Fruit fly (Drosophila melanogaster) whole organism, embryonic: ENCODE results near the gene CG5902.

Source experiments
- Bgb ChIP-seq: fragments of 200-800 bp; sonication (Bioruptor generic); IDR thresholded peaks from 2 replicates; pipeline ENCODE4 v1.3.6; 2022; ENCODE audit warnings: missing biosample characterization, missing genetic modification characterization; ENCODE audit not compliant: partially characterized antibody
- CG10431 ChIP-seq: fragments of 200-800 bp; sonication (Bioruptor generic); optimal IDR thresholded peaks from 3 replicates; lab custom pipeline; 2018; ENCODE audit warnings: missing biosample characterization, mild to moderate bottlenecking, missing genetic modification characterization
- CG13296 ChIP-seq: fragments of 200-800 bp; sonication (Bioruptor generic); optimal IDR thresholded peaks from 3 replicates; lab custom pipeline; 2018; ENCODE audit warnings: missing biosample characterization, mild to moderate bottlenecking, missing genetic modification characterization
- CG14965 ChIP-seq: fragments of 200-800 bp; sonication (Bioruptor generic); optimal IDR thresholded peaks from 2 replicates; lab custom pipeline; 2016; ENCODE audit warnings: missing biosample characterization, missing genetic modification characterization, borderline replicate concordance
- CG17361 ChIP-seq: fragments of 200-800 bp; sonication (Bioruptor generic); IDR thresholded peaks from 3 replicates; pipeline ENCODE4 v1.3.6; 2022; ENCODE audit warnings: missing biosample characterization, missing genetic modification characterization
- CG17912 ChIP-seq: fragments of 200-800 bp; sonication (Bioruptor generic); optimal IDR thresholded peaks from 2 replicates; lab custom pipeline; 2018; ENCODE audit warnings: missing biosample characterization, mild to moderate bottlenecking, missing genetic modification characterization
- CG18262 ChIP-seq: fragments of 200-800 bp; optimal IDR thresholded peaks from 3 replicates; lab custom pipeline; 2019; ENCODE audit warnings: missing biosample characterization, mild to moderate bottlenecking, missing genetic modification characterization, moderate library complexity
- CG18599 ChIP-seq: fragments of 200-800 bp; sonication (Bioruptor generic); optimal IDR thresholded peaks from 3 replicates; lab custom pipeline; 2017; ENCODE audit warnings: missing biosample characterization, missing genetic modification characterization, mild to moderate bottlenecking, moderate library complexity, missing genetic modification reagents
- CG2712 ChIP-seq: fragments of 200-800 bp; optimal IDR thresholded peaks from 3 replicates; lab custom pipeline; 2019; ENCODE audit warnings: missing biosample characterization, mild to moderate bottlenecking, missing genetic modification characterization, moderate library complexity
- CG3847 ChIP-seq: fragments of 200-800 bp; sonication (Bioruptor generic); IDR thresholded peaks from 2 replicates; pipeline ENCODE4 v1.3.6; 2022; ENCODE audit warnings: missing biosample characterization, missing genetic modification characterization
- CG4328 ChIP-seq: fragments of 200-800 bp; sonication (Bioruptor generic); optimal IDR thresholded peaks from 3 replicates; lab custom pipeline; 2017; ENCODE audit warnings: missing biosample characterization, missing genetic modification reagents, missing genetic modification characterization
- CG4404 ChIP-seq: fragments of 200-800 bp; sonication (Bioruptor generic); IDR thresholded peaks from 2 replicates; pipeline ENCODE4 v1.3.6; 2022; ENCODE audit warnings: missing biosample characterization, missing genetic modification characterization
- CG7357 ChIP-seq: fragments of 200-800 bp; sonication (Bioruptor generic); IDR thresholded peaks from 3 replicates; pipeline ENCODE4 v1.3.6; 2022; ENCODE audit warnings: missing biosample characterization, missing genetic modification characterization
- CG8478 ChIP-seq: fragments of >200 bp; optimal IDR thresholded peaks from 2 replicates; lab custom pipeline; 2018
- CG9727 ChIP-seq: fragments of 200-800 bp; sonication (Bioruptor generic); optimal IDR thresholded peaks from 3 replicates; lab custom pipeline; 2017; ENCODE audit warnings: missing biosample characterization, mild to moderate bottlenecking, missing genetic modification characterization
- Dfd ChIP-seq, 2 experiments: fragments of >200 bp; optimal IDR thresholded peaks; 2 replicates each; lab custom pipeline; 2017; ENCODE audit warnings: missing biosample characterization in 2 of 2, missing genetic modification characterization in 2 of 2
- Ets65A ChIP-seq: fragments of 200-800 bp; sonication (Bioruptor generic); peaks from one replicate; lab custom pipeline; 2016; ENCODE audit warnings: missing biosample characterization, missing genetic modification characterization
- Fer3 ChIP-seq: fragments of 200-800 bp; sonication (Bioruptor generic); optimal IDR thresholded peaks from 2 replicates; lab custom pipeline; 2018; ENCODE audit warnings: missing biosample characterization, mild to moderate bottlenecking, missing genetic modification characterization, moderate library complexity
- Gug ChIP-seq: fragments of 200-800 bp; sonication (Bioruptor generic); IDR thresholded peaks from 4 replicates; pipeline ENCODE4 v1.3.6; 2022; ENCODE audit warnings: missing biosample characterization, missing genetic modification characterization
- H15 ChIP-seq: fragments of 200-800 bp; sonication (Bioruptor generic); IDR thresholded peaks from 3 replicates; pipeline ENCODE4 v1.3.6; 2022; ENCODE audit warnings: missing biosample characterization, missing genetic modification characterization
- HLH3B ChIP-seq: fragments of 200-800 bp; sonication (Bioruptor generic); IDR thresholded peaks from 2 replicates; pipeline ENCODE4 v1.3.6; 2022; ENCODE audit warnings: missing biosample characterization, missing genetic modification characterization
- Hmx ChIP-seq: fragments of 200-800 bp; sonication (Bioruptor generic); optimal IDR thresholded peaks from 2 replicates; lab custom pipeline; 2016; ENCODE audit warnings: missing biosample characterization, missing genetic modification characterization
- Neu2 ChIP-seq: fragments of 200-800 bp; sonication (Bioruptor generic); optimal IDR thresholded peaks from 3 replicates; lab custom pipeline; 2016; ENCODE audit warnings: missing biosample characterization, missing genetic modification characterization, borderline replicate concordance
- Oaz ChIP-seq: fragments of 200-800 bp; sonication (Bioruptor generic); IDR thresholded peaks from 2 replicates; pipeline ENCODE4 v1.3.6; 2022; ENCODE audit warnings: missing biosample characterization, missing genetic modification characterization
- Scr ChIP-seq: fragments of 200-800 bp; sonication (Bioruptor generic); IDR thresholded peaks from 2 replicates; pipeline ENCODE4 v1.3.6; 2022; ENCODE audit warnings: missing biosample characterization, missing genetic modification characterization; ENCODE audit not compliant: partially characterized antibody
- chif ChIP-seq, 2 experiments: fragments of 200-800 bp; sonication (Bioruptor generic); optimal IDR thresholded peaks; 3 replicates each; lab custom pipeline; 2016; ENCODE audit warnings: missing biosample characterization in 2 of 2, missing genetic modification characterization in 2 of 2
- crc ChIP-seq: fragments of 200-800 bp; sonication (Bioruptor generic); optimal IDR thresholded peaks from 2 replicates; lab custom pipeline; 2016; ENCODE audit warnings: missing biosample characterization, missing genetic modification characterization
- emc ChIP-seq: fragments of 200-800 bp; sonication (Bioruptor generic); optimal IDR thresholded peaks from 2 replicates; lab custom pipeline; 2016; ENCODE audit warnings: missing biosample characterization, missing genetic modification characterization
- esg ChIP-seq: fragments of 200-800 bp; sonication (Bioruptor generic); conservative IDR thresholded peaks from 2 replicates; pipeline ENCODE4 v1.3.6; 2022; ENCODE audit warnings: missing biosample characterization, missing genetic modification characterization
- fd3F ChIP-seq: fragments of 200-800 bp; sonication (Bioruptor generic); optimal IDR thresholded peaks from 2 replicates; lab custom pipeline; 2018; ENCODE audit warnings: missing biosample characterization, mild to moderate bottlenecking, missing genetic modification characterization, moderate library complexity
- ftz-f1 ChIP-seq: fragments of 200-800 bp; sonication (Bioruptor generic); optimal IDR thresholded peaks from 2 replicates; lab custom pipeline; 2016; ENCODE audit warnings: missing biosample characterization, missing genetic modification characterization
- grn ChIP-seq: fragments of 200-800 bp; sonication (Bioruptor generic); optimal IDR thresholded peaks from 3 replicates; lab custom pipeline; 2017; ENCODE audit warnings: missing biosample characterization, missing genetic modification characterization
- gsb-n ChIP-seq: fragments of 200-800 bp; sonication (Bioruptor generic); optimal IDR thresholded peaks from 3 replicates; lab custom pipeline; 2018; ENCODE audit warnings: missing biosample characterization, mild to moderate bottlenecking, missing genetic modification characterization
- hbn ChIP-seq: fragments of 200-800 bp; sonication (Bioruptor generic); IDR thresholded peaks from 2 replicates; pipeline ENCODE4 v1.3.6; 2022; ENCODE audit warnings: missing biosample characterization, missing genetic modification characterization; ENCODE audit not compliant: partially characterized antibody
- ken ChIP-seq: fragments of 200-800 bp; sonication (Bioruptor generic); IDR thresholded peaks from 3 replicates; pipeline ENCODE4 v1.3.6; 2022; ENCODE audit warnings: missing biosample characterization, missing genetic modification characterization
- lmd ChIP-seq: fragments of 200-800 bp; sonication (Bioruptor generic); IDR thresholded peaks from 2 replicates; pipeline ENCODE4 v1.3.6; 2022; ENCODE audit warnings: missing biosample characterization, missing genetic modification characterization
- nerfin-2 ChIP-seq: fragments of 200-800 bp; sonication (Bioruptor generic); IDR thresholded peaks from 2 replicates; pipeline ENCODE4 v1.3.6; 2022; ENCODE audit warnings: missing biosample characterization, missing genetic modification characterization; ENCODE audit not compliant: partially characterized antibody
- oc ChIP-seq: fragments of 200-800 bp; sonication (Bioruptor generic); optimal IDR thresholded peaks from 2 replicates; lab custom pipeline; 2018; ENCODE audit warnings: missing biosample characterization, mild to moderate bottlenecking, missing genetic modification characterization, moderate library complexity
- p53 ChIP-seq: fragments of 200-800 bp; sonication (Bioruptor generic); optimal IDR thresholded peaks from 2 replicates; lab custom pipeline; 2016; ENCODE audit warnings: missing biosample characterization, missing genetic modification characterization
- pb ChIP-seq: fragments of 200-800 bp; sonication (Bioruptor generic); optimal IDR thresholded peaks from 3 replicates; lab custom pipeline; 2016; ENCODE audit warnings: missing biosample characterization, missing genetic modification characterization
- pho ChIP-seq: fragments of 200-800 bp; sonication (Bioruptor generic); optimal IDR thresholded peaks from 2 replicates; lab custom pipeline; 2016; ENCODE audit warnings: missing biosample characterization, missing genetic modification characterization
- prd ChIP-seq, 3 experiments: fragments of >200 bp in 2 of 3; fragments of 200-800 bp in 1 of 3; sonication (Bioruptor generic) in 1 of 3; optimal IDR thresholded peaks in 2 of 3; IDR thresholded peaks in 1 of 3; 2 replicates in 2 of 3; 3 replicates in 1 of 3; pipeline versions ENCODE4 v1.3.6 to Lab custom; 2017 to 2022; ENCODE audit warnings: missing biosample characterization in 1 of 3, missing genetic modification characterization in 1 of 3
- sens-2 ChIP-seq: fragments of 200-800 bp; sonication (Bioruptor generic); IDR thresholded peaks from 2 replicates; pipeline ENCODE4 v1.3.6; 2022; ENCODE audit warnings: missing biosample characterization, missing genetic modification characterization
- seq ChIP-seq: fragments of 200-800 bp; sonication (Bioruptor generic); IDR thresholded peaks from 2 replicates; pipeline ENCODE4 v1.3.6; 2022; ENCODE audit warnings: missing biosample characterization, missing genetic modification characterization
- sob ChIP-seq: fragments of 200-800 bp; sonication (Bioruptor generic); IDR thresholded peaks from 2 replicates; pipeline ENCODE4 v1.3.6; 2022; ENCODE audit warnings: missing biosample characterization, missing genetic modification characterization
- tap ChIP-seq: fragments of 200-800 bp; optimal IDR thresholded peaks from 3 replicates; lab custom pipeline; 2019; ENCODE audit warnings: missing biosample characterization, mild to moderate bottlenecking, missing genetic modification characterization, moderate library complexity
- tgo ChIP-seq: fragments of 200-800 bp; sonication (Bioruptor generic); IDR thresholded peaks from 3 replicates; pipeline ENCODE4 v1.3.6; 2022; ENCODE audit warnings: missing biosample characterization, missing genetic modification characterization
- tio ChIP-seq: fragments of 200-800 bp; sonication (Bioruptor generic); optimal IDR thresholded peaks from 2 replicates; lab custom pipeline; 2017; ENCODE audit warnings: missing biosample characterization, missing genetic modification characterization, inconsistent platforms
- usp ChIP-seq: fragments of >200 bp; optimal IDR thresholded peaks from 2 replicates; lab custom pipeline; 2017; ENCODE audit warnings: missing biosample characterization, missing genetic modification characterization
- zen2 ChIP-seq: fragments of 200-800 bp; sonication (Bioruptor generic); IDR thresholded peaks from 3 replicates; pipeline ENCODE4 v1.3.6; 2022; ENCODE audit warnings: missing biosample characterization, missing genetic modification characterization; ENCODE audit not compliant: partially characterized antibody

Gene CG5902

DNA sequence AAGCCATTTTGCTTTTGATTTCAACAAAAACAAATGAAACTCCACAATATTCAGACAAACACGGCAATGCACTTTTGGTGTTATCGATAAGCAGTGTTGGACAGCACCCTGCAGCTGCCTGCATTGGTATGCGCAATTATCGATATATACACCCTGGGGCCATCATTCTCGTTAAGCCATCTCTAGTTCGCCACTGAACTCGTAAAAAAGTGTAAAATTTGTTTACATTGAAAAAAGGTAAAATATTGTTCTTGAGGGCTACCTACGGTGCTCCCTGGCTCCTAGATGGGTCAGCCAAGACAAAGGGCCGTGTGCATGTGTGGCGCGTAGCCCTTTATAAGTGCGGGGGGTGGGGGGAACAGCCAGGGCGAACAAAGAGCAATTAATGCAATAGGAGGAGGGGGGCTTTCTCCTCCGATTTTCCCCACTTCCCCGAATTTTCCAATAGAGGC is at the start of gene CG5902, which contains the start of gene CG13603 (continued):
- no peak for TF ChIP-seq sens-2 (GFP tag; lab: Robert Waterston, UW)
- TF ChIP-seq zen2 (GFP tag; lab: Robert Waterston, UW): peak; percentile 77
- no peak for TF ChIP-seq prd (optimal IDR thresholded peaks at IDR 0.05; lab: Kevin White, UChicago)
- TF ChIP-seq prd (GFP tag; IDR thresholded peaks at IDR 0.05; lab: Robert Waterston, UW): 0 out of 3 replicates have a peak, but pooled peaks have one; percentile 14
- no peak for TF ChIP-seq tio (GFP tag; lab: Kevin White, UChicago)
- TF ChIP-seq CG14965 (GFP tag; lab: Kevin White, UChicago): no peak
- TF ChIP-seq CG18599 (GFP tag; lab: Kevin White, UChicago): peak; percentile 39
- peak; percentile 48; the same call in 1 of the 2 replicates for TF ChIP-seq HLH3B
- TF ChIP-seq pb (GFP tag; lab: Kevin White, UChicago): peak; percentile 40
- peak; percentile 71; the same call in 1 of the 2 replicates for TF ChIP-seq hbn (GFP tag; lab: Robert Waterston, UW)
- no peak for TF ChIP-seq tap (tag; lab: Kevin White, UChicago)
- TF ChIP-seq p53 (GFP tag; lab: Kevin White, UChicago): no peak
- TF ChIP-seq tgo (GFP tag; lab: Robert Waterston, UW): 0 out of 3 replicates have a peak, but pooled peaks have one; percentile 15
- no peak for TF ChIP-seq CG17361
- TF ChIP-seq CG3847 (GFP tag; lab: Robert Waterston, UW): peak; percentile 67
- no peak for TF ChIP-seq H15 (GFP tag; lab: Robert Waterston, UW)
- no peak for TF ChIP-seq seq (GFP tag; lab: Robert Waterston, UW)
- TF ChIP-seq chif (GFP tag; optimal IDR thresholded peaks at IDR 0.05; lab: Kevin White, UChicago): peak in 1 of 2 experiments; percentile 35
- no peak for TF ChIP-seq usp (GFP tag; lab: Kevin White, UChicago)
- TF ChIP-seq ken: peak; percentile 57; the same call in 1 of the 3 replicates
- TF ChIP-seq nerfin-2: peak; percentile 63; the same call in 1 of the 2 replicates
- peak; percentile 44; the same call in 1 of the 4 replicates for TF ChIP-seq Gug (GFP tag; lab: Robert Waterston, UW)
- no peak for TF ChIP-seq emc
- peak; percentile 55 for TF ChIP-seq ftz-f1 (GFP tag; lab: Kevin White, UChicago)
- no peak for TF ChIP-seq CG8478 (lab: Kevin White, UChicago)
- no peak for TF ChIP-seq Fer3 (tag; lab: Kevin White, UChicago)
- TF ChIP-seq sob (GFP tag; lab: Robert Waterston, UW): 0 out of 2 replicates have a peak, but pooled peaks have one; percentile 48
- TF ChIP-seq Ets65A: peak; percentile 92
- TF ChIP-seq CG4404 (GFP tag; lab: Robert Waterston, UW): no peak; the same call in 1 of the 2 replicates
- no peak for TF ChIP-seq CG4328
- TF ChIP-seq Oaz (GFP tag; lab: Robert Waterston, UW): no peak
- TF ChIP-seq Bgb: peak; percentile 90
- TF ChIP-seq grn (GFP tag; lab: Kevin White, UChicago): no peak
- peak; percentile 16 for TF ChIP-seq CG18262 (tag; lab: Kevin White, UChicago)
- TF ChIP-seq fd3F (GFP tag; lab: Kevin White, UChicago): no peak
- peak; percentile 34 for TF ChIP-seq CG9727
- TF ChIP-seq CG2712: peak; percentile 60
- peak; percentile 52 for TF ChIP-seq pho (GFP tag; lab: Kevin White, UChicago)
- no peak for TF ChIP-seq CG13296
- no peak; the same call in 1 of the 2 replicates for TF ChIP-seq esg (GFP tag; lab: Robert Waterston, UW)
- peak; percentile 82 for TF ChIP-seq Scr
- TF ChIP-seq Dfd (GFP tag; optimal IDR thresholded peaks at IDR 0.05; lab: Kevin White, UChicago): no peak
- peak; percentile 27 for TF ChIP-seq lmd
- no peak for TF ChIP-seq crc (GFP tag; lab: Kevin White, UChicago)
- no peak for TF ChIP-seq Hmx
- TF ChIP-seq CG17912: no peak
- TF ChIP-seq CG10431 (GFP tag; lab: Kevin White, UChicago): no peak
- no peak for TF ChIP-seq Neu2 (GFP tag; lab: Kevin White, UChicago)
- no peak for TF ChIP-seq gsb-n (tag; lab: Kevin White, UChicago)
- no peak for TF ChIP-seq CG7357
- peak; percentile 34 for TF ChIP-seq oc (tag; lab: Kevin White, UChicago)
